Comparison of ENCODE assay signal across 1 fruit fly cellular context in genomic region chr3R:12010202-12010824, dm6.
TF ChIP-seq lines count a peak whose summit lies in the region.

Gene KLHL18, minus strand, starts transcription at chr3R:12010434.
Gene GCC185, plus strand, starts transcription at chr3R:12010772.

TF ChIP-seq in whole organism, embryonic, 481 proteins besides CTCF, POLR2A, EP300 and RAD21 (continued from another document and continues in another):
- TF ChIP-seq schlank (tag; optimal IDR thresholded peaks at IDR 0.05; lab: Kevin White, UChicago) (peak; percentile 11), CG30431 (GFP tag; optimal IDR thresholded peaks at IDR 0.05; lab: Kevin White, UChicago) (no peak), CG12299 (tag; optimal IDR thresholded peaks at IDR 0.05; lab: Kevin White, UChicago) (peak; percentile 16), dati (GFP tag; IDR thresholded peaks at IDR 0.05; lab: Robert Waterston, UW) (no peak), Hmr (GFP tag; optimal IDR thresholded peaks at IDR 0.05; lab: Kevin White, UChicago) (peak; percentile 62), CG2678 (tag; optimal IDR thresholded peaks at IDR 0.05; lab: Kevin White, UChicago) (no peak), HLH54F (GFP tag; optimal IDR thresholded peaks at IDR 0.05; lab: Kevin White, UChicago) (peak; percentile 79), Poxn (GFP tag; IDR thresholded peaks at IDR 0.05; lab: Robert Waterston, UW) (peak; percentile 16; the same call in 1 of the 2 replicates), peb (GFP tag; IDR thresholded peaks at IDR 0.05; lab: Robert Waterston, UW) (peak; percentile 42; the same call in 1 of the 2 replicates), C15 (GFP tag; IDR thresholded peaks at IDR 0.05; lab: Robert Waterston, UW) (peak; percentile 42; the same call in 1 of the 3 replicates), CG7928 (GFP tag; optimal IDR thresholded peaks at IDR 0.05; lab: Kevin White, UChicago) (peak; percentile 22), CG5953 (GFP tag; IDR thresholded peaks at IDR 0.05; lab: Robert Waterston, UW) (no peak), knrl (GFP tag; IDR thresholded peaks at IDR 0.05; lab: Robert Waterston, UW; ENCODE audit: partially characterized antibody) (peak; percentile 93), Neu2 (GFP tag; optimal IDR thresholded peaks at IDR 0.05; lab: Kevin White, UChicago; ENCODE audit: borderline replicate concordance) (no peak), twi (tag; optimal IDR thresholded peaks at IDR 0.05; lab: Kevin White, UChicago) (peak; percentile 69), CG6175 (GFP tag; IDR thresholded peaks at IDR 0.05; lab: Robert Waterston, UW) (no peak), CG17361 (GFP tag; IDR thresholded peaks at IDR 0.05; lab: Robert Waterston, UW) (peak; percentile 92), CG2889 (GFP tag; IDR thresholded peaks at IDR 0.05; lab: Robert Waterston, UW) (peak; percentile 59; the same call in 1 of the 3 replicates), CG9215 (GFP tag; IDR thresholded peaks at IDR 0.05; lab: Robert Waterston, UW) (peak; percentile 86), zfh2 (GFP tag; optimal IDR thresholded peaks at IDR 0.05; lab: Kevin White, UChicago) (peak; percentile 81), Mad (GFP tag; optimal IDR thresholded peaks at IDR 0.05; lab: Kevin White, UChicago) (peak; percentile 65), CG4404 (GFP tag; IDR thresholded peaks at IDR 0.05; lab: Robert Waterston, UW) (peak; percentile 90), B-H2 (GFP tag; optimal IDR thresholded peaks at IDR 0.05; lab: Kevin White, UChicago) (peak; percentile 74), so (GFP tag; IDR thresholded peaks at IDR 0.05; lab: Robert Waterston, UW) (no peak), tin (GFP tag; optimal IDR thresholded peaks at IDR 0.05; lab: Kevin White, UChicago) (peak; percentile 83), Sox100B (GFP tag; optimal IDR thresholded peaks at IDR 0.05; lab: Kevin White, UChicago) (no peak), sr (GFP tag; IDR thresholded peaks at IDR 0.05; lab: Robert Waterston, UW) (no peak), Dad (GFP tag; optimal IDR thresholded peaks at IDR 0.05; lab: Kevin White, UChicago) (no peak), unc-4 (GFP tag; IDR thresholded peaks at IDR 0.05; lab: Robert Waterston, UW; ENCODE audit: partially characterized antibody) (peak; percentile 72), slbo (GFP tag; IDR thresholded peaks at IDR 0.05; lab: Robert Waterston, UW) (peak; percentile 89), CG9727 (GFP tag; optimal IDR thresholded peaks at IDR 0.05; lab: Kevin White, UChicago) (peak; percentile 76), CG10147 (GFP tag; optimal IDR thresholded peaks at IDR 0.05; lab: Kevin White, UChicago) (peak; percentile 77), slp2 (GFP tag; optimal IDR thresholded peaks at IDR 0.05; lab: Kevin White, UChicago) (peak; percentile 3), gce (GFP tag; IDR thresholded peaks at IDR 0.05; lab: Robert Waterston, UW) (no peak), CG14441 (GFP tag; IDR thresholded peaks at IDR 0.05; lab: Robert Waterston, UW) (peak; percentile 69), sob (GFP tag; IDR thresholded peaks at IDR 0.05; lab: Robert Waterston, UW) (peak; percentile 81), Tbp (GFP tag; optimal IDR thresholded peaks at IDR 0.05; lab: Kevin White, UChicago) (no peak), MESR4 (GFP tag; optimal IDR thresholded peaks at IDR 0.05; lab: Kevin White, UChicago) (peak; percentile 53), HLH4C (GFP tag; IDR thresholded peaks at IDR 0.05; lab: Robert Waterston, UW; ENCODE audit: partially characterized antibody) (peak; percentile 72), unpg (GFP tag; optimal IDR thresholded peaks at IDR 0.05; lab: Kevin White, UChicago) (no peak), ro (GFP tag; IDR thresholded peaks at IDR 0.05; lab: Robert Waterston, UW) (peak; percentile 56), gem (tag; optimal IDR thresholded peaks at IDR 0.05; lab: Kevin White, UChicago) (peak; percentile 86), CG18262 (tag; optimal IDR thresholded peaks at IDR 0.05; lab: Kevin White, UChicago) (peak; percentile 72), CG11093 (GFP tag; IDR thresholded peaks at IDR 0.05; lab: Robert Waterston, UW) (peak; percentile 66; the same call in 2 of the 3 replicates), Ets97D (GFP tag; optimal IDR thresholded peaks at IDR 0.05; lab: Kevin White, UChicago) (peak; percentile 34), pros (GFP tag; optimal IDR thresholded peaks at IDR 0.05; lab: Kevin White, UChicago) (no peak), Rfx (GFP tag; IDR thresholded peaks at IDR 0.05; lab: Robert Waterston, UW) (peak; percentile 80), Hand (GFP tag; optimal IDR thresholded peaks at IDR 0.05; lab: Kevin White, UChicago) (no peak), fd64A (GFP tag; optimal IDR thresholded peaks at IDR 0.05; lab: Kevin White, UChicago) (no peak), shn (GFP tag; optimal IDR thresholded peaks at IDR 0.05; lab: Kevin White, UChicago) (peak; percentile 47), Opbp (GFP tag; IDR thresholded peaks at IDR 0.05; lab: Robert Waterston, UW; ENCODE audit: partially characterized antibody) (peak; percentile 69; the same call in 2 of the 3 replicates), CG8924 (tag; optimal IDR thresholded peaks at IDR 0.05; lab: Kevin White, UChicago) (peak; percentile 76), amos (GFP tag; IDR thresholded peaks at IDR 0.05; lab: Robert Waterston, UW; ENCODE audit: partially characterized antibody) (peak; percentile 78), Scr (GFP tag; IDR thresholded peaks at IDR 0.05; lab: Robert Waterston, UW; ENCODE audit: partially characterized antibody) (peak; percentile 89), CG11504 (tag; optimal IDR thresholded peaks at IDR 0.05; lab: Kevin White, UChicago) (peak; percentile 88), Meics (GFP tag; optimal IDR thresholded peaks at IDR 0.05; lab: Kevin White, UChicago) (peak; percentile 69), CG11398 (GFP tag; optimal IDR thresholded peaks at IDR 0.05; lab: Kevin White, UChicago) (no peak), wdn (GFP tag; IDR thresholded peaks at IDR 0.05; lab: Robert Waterston, UW) (peak; percentile 48; the same call in 1 of the 2 replicates), CG6654 (GFP tag; optimal IDR thresholded peaks at IDR 0.05; lab: Kevin White, UChicago) (no peak), CG4424 (GFP tag; optimal IDR thresholded peaks at IDR 0.05; lab: Kevin White, UChicago) (peak; percentile 78), CG10431 (GFP tag; optimal IDR thresholded peaks at IDR 0.05; lab: Kevin White, UChicago) (no peak), Spps (tag; optimal IDR thresholded peaks at IDR 0.05; lab: Kevin White, UChicago) (peak; percentile 45), CG31388 (GFP tag; optimal IDR thresholded peaks at IDR 0.05; lab: Kevin White, UChicago) (peak; percentile 38), danr (GFP tag; IDR thresholded peaks at IDR 0.05; lab: Robert Waterston, UW) (no peak), CG10267 (tag; optimal IDR thresholded peaks at IDR 0.05; lab: Kevin White, UChicago) (peak; percentile 80), bcd (GFP tag; optimal IDR thresholded peaks at IDR 0.05; lab: Kevin White, UChicago) (peak; percentile 83), Asciz (GFP tag; optimal IDR thresholded peaks at IDR 0.05; lab: Kevin White, UChicago) (no peak), oc (tag; optimal IDR thresholded peaks at IDR 0.05; lab: Kevin White, UChicago) (no peak), Dp (GFP tag; optimal IDR thresholded peaks at IDR 0.05; lab: Kevin White, UChicago) (no peak), seq (GFP tag; IDR thresholded peaks at IDR 0.05; lab: Robert Waterston, UW) (no peak), onecut (GFP tag; IDR thresholded peaks at IDR 0.05; lab: Robert Waterston, UW) (no peak), CG6272 (GFP tag; IDR thresholded peaks at IDR 0.05; lab: Robert Waterston, UW) (peak; percentile 84), CG11723 (GFP tag; optimal IDR thresholded peaks at IDR 0.05; lab: Kevin White, UChicago) (no peak), Awh (GFP tag; IDR thresholded peaks at IDR 0.05; lab: Robert Waterston, UW) (peak; percentile 29; the same call in 1 of the 2 replicates), pnt (GFP tag; optimal IDR thresholded peaks at IDR 0.05; lab: Kevin White, UChicago) (peak; percentile 60), NC2β (GFP tag; optimal IDR thresholded peaks at IDR 0.05; lab: Kevin White, UChicago) (no peak), dm (GFP tag; optimal IDR thresholded peaks at IDR 0.05; lab: Kevin White, UChicago) (peak; percentile 20), CG12659 (GFP tag; optimal IDR thresholded peaks at IDR 0.05; lab: Kevin White, UChicago) (peak; percentile 68), pzg (GFP tag; optimal IDR thresholded peaks at IDR 0.05; lab: Kevin White, UChicago) (peak; percentile 42), Lim3 (GFP tag; IDR thresholded peaks at IDR 0.05; lab: Robert Waterston, UW) (no peak), Pdp1 (GFP tag; optimal IDR thresholded peaks at IDR 0.05; lab: Kevin White, UChicago) (peak in 1 of 2 experiments; percentile 77), vnd (GFP tag; IDR thresholded peaks at IDR 0.05; lab: Robert Waterston, UW; ENCODE audit: partially characterized antibody) (peak; percentile 83), CG8388 (GFP tag; optimal IDR thresholded peaks at IDR 0.05; lab: Kevin White, UChicago) (no peak), D19A (tag; optimal IDR thresholded peaks at IDR 0.05; lab: Kevin White, UChicago) (peak; percentile 61), CG17568 (GFP tag; optimal IDR thresholded peaks at IDR 0.05; lab: Kevin White, UChicago) (no peak), eve (GFP tag; optimal IDR thresholded peaks at IDR 0.05; lab: Kevin White, UChicago) (no peak), CG42726 (GFP tag; IDR thresholded peaks at IDR 0.05; lab: Robert Waterston, UW; ENCODE audit: partially characterized antibody) (0 out of 2 replicates have a peak, but pooled peaks have one; percentile 37), CG10366 (GFP tag; IDR thresholded peaks at IDR 0.05; lab: Robert Waterston, UW) (peak; percentile 52; the same call in 1 of the 2 replicates), CG16779 (GFP tag; IDR thresholded peaks at IDR 0.05; lab: Robert Waterston, UW) (no peak), CG16815 (GFP tag; optimal IDR thresholded peaks at IDR 0.05; lab: Kevin White, UChicago) (peak; percentile 80), CHES-1-like (GFP tag; optimal IDR thresholded peaks at IDR 0.05; lab: Kevin White, UChicago) (peak; percentile 47), wor (GFP tag; IDR thresholded peaks at IDR 0.05; lab: Robert Waterston, UW) (no peak), CG4820 (GFP tag; optimal IDR thresholded peaks at IDR 0.05; lab: Kevin White, UChicago) (peak; percentile 76), CG17186 (GFP tag; optimal IDR thresholded peaks at IDR 0.05; lab: Kevin White, UChicago) (no peak), br (optimal IDR thresholded peaks at IDR 0.05; lab: Kevin White, UChicago) (no peak), usp (GFP tag; optimal IDR thresholded peaks at IDR 0.05; lab: Kevin White, UChicago) (no peak), exex (tag; optimal IDR thresholded peaks at IDR 0.05; lab: Kevin White, UChicago) (no peak), cas (GFP tag; IDR thresholded peaks at IDR 0.05; lab: Robert Waterston, UW) (no peak), CG1529 (GFP tag; optimal IDR thresholded peaks at IDR 0.05; lab: Kevin White, UChicago) (no peak), CG14050 (GFP tag; IDR thresholded peaks at IDR 0.05; lab: Robert Waterston, UW) (no peak), gcm (GFP tag; optimal IDR thresholded peaks at IDR 0.05; lab: Kevin White, UChicago) (peak; percentile 16), CG3281 (GFP tag; optimal IDR thresholded peaks at IDR 0.05; lab: Kevin White, UChicago) (peak; percentile 47), nom (GFP tag; optimal IDR thresholded peaks at IDR 0.05; lab: Kevin White, UChicago) (no peak), Usf (GFP tag; optimal IDR thresholded peaks at IDR 0.05; lab: Kevin White, UChicago) (peak; percentile 59), CG2199 (GFP tag; IDR thresholded peaks at IDR 0.05; lab: Robert Waterston, UW) (no peak), bsh (GFP tag; optimal IDR thresholded peaks at IDR 0.05; lab: Kevin White, UChicago) (peak in 1 of 2 experiments; percentile 61), CG17612 (GFP tag; IDR thresholded peaks at IDR 0.05; lab: Robert Waterston, UW) (no peak), CG11560 (tag; IDR thresholded peaks at IDR 0.05; lab: Robert Waterston, UW) (peak; percentile 49; the same call in 1 of the 3 replicates), CG15011 (GFP tag; optimal IDR thresholded peaks at IDR 0.05; lab: Kevin White, UChicago) (no peak), gsb (GFP tag; IDR thresholded peaks at IDR 0.05; lab: Robert Waterston, UW) (no peak), Blimp-1 (GFP tag; optimal IDR thresholded peaks at IDR 0.05; lab: Kevin White, UChicago) (peak; percentile 55), pita (GFP tag; optimal IDR thresholded peaks at IDR 0.05; lab: Kevin White, UChicago) (no peak), gsb-n (tag; optimal IDR thresholded peaks at IDR 0.05; lab: Kevin White, UChicago) (no peak), Antp (GFP tag; optimal IDR thresholded peaks at IDR 0.05; lab: Kevin White, UChicago) (peak; percentile 28), BEAF-32 (GFP tag; optimal IDR thresholded peaks at IDR 0.05; lab: Kevin White, UChicago) (peak; percentile 93), CG10654 (GFP tag; optimal IDR thresholded peaks at IDR 0.05; lab: Kevin White, UChicago) (peak; percentile 79), croc (GFP tag; conservative IDR thresholded peaks at IDR 0.05; lab: Robert Waterston, UW) (peak; percentile 61; the same call in 2 of the 3 replicates), disco-r (GFP tag; optimal IDR thresholded peaks at IDR 0.05; lab: Kevin White, UChicago) (no peak), Ravus (GFP tag; IDR thresholded peaks at IDR 0.05; lab: Robert Waterston, UW) (no peak), CG7271 (tag; optimal IDR thresholded peaks at IDR 0.05; lab: Kevin White, UChicago) (no peak), bigmax (GFP tag; optimal IDR thresholded peaks at IDR 0.05; lab: Kevin White, UChicago) (no peak), stc (GFP tag; IDR thresholded peaks at IDR 0.05; lab: Robert Waterston, UW) (no peak), ems (GFP tag; optimal IDR thresholded peaks at IDR 0.05; lab: Kevin White, UChicago) (peak; percentile 52), cato (GFP tag; optimal IDR thresholded peaks at IDR 0.05; lab: Kevin White, UChicago; ENCODE audit: borderline replicate concordance) (peak; percentile 71), CG14860 (GFP tag; IDR thresholded peaks at IDR 0.05; lab: Robert Waterston, UW; ENCODE audit: partially characterized antibody) (peak; percentile 84), CG18599 (GFP tag; optimal IDR thresholded peaks at IDR 0.05; lab: Kevin White, UChicago) (no peak), lab (GFP tag; optimal IDR thresholded peaks at IDR 0.05; lab: Kevin White, UChicago) (peak; percentile 69), Deaf1 (tag; optimal IDR thresholded peaks at IDR 0.05; lab: Kevin White, UChicago) (no peak), tgo (GFP tag; IDR thresholded peaks at IDR 0.05; lab: Robert Waterston, UW) (peak; percentile 69), Bgb (GFP tag; IDR thresholded peaks at IDR 0.05; lab: Robert Waterston, UW; ENCODE audit: partially characterized antibody) (peak; percentile 72), CG31224 (GFP tag; IDR thresholded peaks at IDR 0.05; lab: Robert Waterston, UW) (peak; percentile 58)
